Worm (Caenorhabditis elegans): ENCODE measurements around the gene R04D3.2.

DNA sequence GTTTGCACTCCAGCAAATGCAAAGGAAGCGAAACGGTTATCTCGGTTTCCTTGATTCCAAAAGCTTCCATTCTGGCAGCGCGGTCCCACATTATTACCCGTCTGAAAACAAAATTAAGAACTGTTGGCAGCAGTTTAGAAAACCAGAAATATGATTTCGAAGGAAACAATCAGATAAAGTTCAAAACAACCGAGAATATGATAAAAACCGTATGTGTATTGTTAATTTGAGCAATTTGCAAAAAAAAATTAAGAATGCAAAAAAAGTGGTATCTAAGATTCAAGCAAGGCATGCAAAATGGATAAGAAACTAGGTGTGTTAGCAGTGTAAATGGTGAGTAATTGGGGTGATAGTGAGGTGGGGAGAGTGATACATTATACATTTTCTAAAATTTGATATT is 2.3 kb upstream of the R04D3.2 start, which contains the start of gene R04D3.4:
- TF ChIP-seq him-1 (tag; optimal IDR thresholded peaks at IDR 0.05): no peak
- no peak for TF ChIP-seq dao-5 (tag; optimal IDR thresholded peaks at IDR 0.05)
